Worm (Caenorhabditis elegans): ENCODE measurements around the gene crh-1.

DNA sequence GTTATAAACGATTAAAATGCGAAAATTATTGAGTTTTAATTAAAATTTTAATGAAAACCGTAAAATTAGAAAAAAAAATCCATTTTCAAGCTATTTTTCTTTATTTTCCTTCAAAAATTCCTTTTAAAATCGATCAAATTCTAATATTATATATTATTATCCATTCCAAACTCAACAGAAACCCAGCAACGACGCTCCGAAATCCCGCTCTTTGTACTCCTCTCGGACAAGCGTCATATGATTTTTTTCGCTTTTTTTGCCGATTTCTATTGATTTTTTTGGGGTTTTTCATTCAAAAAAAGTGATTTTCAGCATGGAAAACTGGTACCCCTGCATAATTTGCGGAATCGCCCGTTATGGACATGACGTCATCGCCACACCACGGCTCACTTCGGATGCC, 41.1 kb upstream of the crh-1 start, which contains the start of gene ceh-91:
- TF ChIP-seq fos-1 (tag; optimal IDR thresholded peaks at IDR 0.05) (no peak), irx-1 (tag; optimal IDR thresholded peaks at IDR 0.05) (no peak), ztf-11 (tag; optimal IDR thresholded peaks at IDR 0.05) (no peak), ama-1 (optimal IDR thresholded peaks at IDR 0.05) (no peak), nhr-76 (tag; optimal IDR thresholded peaks at IDR 0.05) (no peak), tbx-2 (tag; optimal IDR thresholded peaks at IDR 0.05) (no peak), F16B12.6 (tag; optimal IDR thresholded peaks at IDR 0.05) (no peak), lsy-2 (tag; optimal IDR thresholded peaks at IDR 0.05) (no peak), skn-1 (tag; optimal IDR thresholded peaks at IDR 0.05) (no peak)

Data from whole organism, L1 larva.